Fruit fly (Drosophila melanogaster) whole organism, prepupa: Measurements from ENCODE around the gene Calx.

Source experiments
- CG10669 ChIP-seq: fragments of 200-800 bp; sonication (Bioruptor generic); optimal IDR thresholded peaks from 3 replicates; lab custom pipeline; 2018; ENCODE audit warnings: missing biosample characterization, mild to moderate bottlenecking, missing genetic modification characterization, moderate library complexity
- CG4318 ChIP-seq: fragments of 200-800 bp; sonication (Bioruptor generic); optimal IDR thresholded peaks from 3 replicates; lab custom pipeline; 2017; ENCODE audit warnings: missing biosample characterization, mild to moderate bottlenecking, missing genetic modification characterization
- Ets21C ChIP-seq: fragments of 200-800 bp; sonication (Bioruptor generic); optimal IDR thresholded peaks from 3 replicates; lab custom pipeline; 2016; ENCODE audit warnings: missing biosample characterization, missing genetic modification characterization
- Hr4 ChIP-seq: fragments of 200-800 bp; sonication (Bioruptor generic); optimal IDR thresholded peaks from 3 replicates; lab custom pipeline; 2016; ENCODE audit warnings: missing biosample characterization, missing genetic modification characterization
- cyc ChIP-seq: fragments of 200-800 bp; sonication (Bioruptor generic); optimal IDR thresholded peaks from 3 replicates; lab custom pipeline; 2016; ENCODE audit warnings: missing biosample characterization, missing genetic modification characterization
- dac ChIP-seq: fragments of 200-800 bp; sonication (Bioruptor generic); optimal IDR thresholded peaks from 2 replicates; lab custom pipeline; 2017; ENCODE audit warnings: missing biosample characterization, mild to moderate bottlenecking, missing genetic modification characterization
- fkh ChIP-seq: fragments of 200-800 bp; sonication (Bioruptor generic); optimal IDR thresholded peaks from 3 replicates; lab custom pipeline; 2017; ENCODE audit warnings: missing biosample characterization, mild to moderate bottlenecking, missing genetic modification characterization, moderate library complexity
- spab ChIP-seq: fragments of 200-800 bp; sonication (Bioruptor generic); optimal IDR thresholded peaks from 2 replicates; lab custom pipeline; 2017; ENCODE audit warnings: missing biosample characterization, mild to moderate bottlenecking, missing genetic modification characterization, missing genetic modification reagents
- svp ChIP-seq: fragments of 200-800 bp; sonication (Bioruptor generic); peaks from one replicate; lab custom pipeline; 2016; ENCODE audit warnings: missing biosample characterization, missing genetic modification characterization

dm6 chr3R:20947991-20948407 lies 30.0 kb upstream of the Calx start:
- TF ChIP-seq Ets21C (GFP tag; lab: Kevin White, UChicago) = no peak
- peak; percentile 48 for TF ChIP-seq cyc (GFP tag; lab: Kevin White, UChicago)
- TF ChIP-seq CG10669 = no peak
- TF ChIP-seq dac (GFP tag; lab: Kevin White, UChicago) = no peak
- TF ChIP-seq fkh = no peak
- no peak for TF ChIP-seq CG4318
- no peak for TF ChIP-seq spab (GFP tag; lab: Kevin White, UChicago)
- no peak for TF ChIP-seq Hr4 (GFP tag; lab: Kevin White, UChicago)
- no peak for TF ChIP-seq svp (GFP tag; lab: Kevin White, UChicago)
